Worm (Caenorhabditis elegans): Measurements from ENCODE around the gene col-132.
A peak's percentile ranks its signal among the peaks of the same experiment; 100 is the strongest.

col-132 gene

ce11 chrIV:13057418-13057817, 33.4 kb downstream of the col-132 start, which contains the start of gene scl-2 (continued):
- TF ChIP-seq ama-1 (optimal IDR thresholded peaks at IDR 0.05) (peak; percentile 50), lin-13 (GFP tag; optimal IDR thresholded peaks at IDR 0.05) (no peak), unc-39 (tag; optimal IDR thresholded peaks at IDR 0.05) (no peak), gei-8 (GFP tag; optimal IDR thresholded peaks at IDR 0.05) (no peak), skn-1 (tag; optimal IDR thresholded peaks at IDR 0.05) (no peak), spr-3 (GFP tag; optimal IDR thresholded peaks at IDR 0.05) (no peak), daf-12 (tag; optimal IDR thresholded peaks at IDR 0.05) (no peak), nhr-11 (tag; optimal IDR thresholded peaks at IDR 0.05) (no peak), R02D3.7 (tag; optimal IDR thresholded peaks at IDR 0.05) (no peak), lin-39 (tag; optimal IDR thresholded peaks at IDR 0.05) (no peak), dmd-8 (GFP tag; IDR thresholded peaks at IDR 0.05) (no peak), lin-29 (GFP tag; IDR thresholded peaks at IDR 0.05) (no peak), ceh-32 (tag; optimal IDR thresholded peaks at IDR 0.05; ENCODE audit: poor library complexity) (no peak), nhr-111 (GFP tag; optimal IDR thresholded peaks at IDR 0.05) (no peak), ZK546.5 (tag; optimal IDR thresholded peaks at IDR 0.05) (no peak), D1046.2 (GFP tag; IDR thresholded peaks at IDR 0.05) (no peak), ceh-44 (GFP tag; IDR thresholded peaks at IDR 0.05) (no peak), tag-97 (GFP tag; IDR thresholded peaks at IDR 0.05) (no peak), mep-1 (tag; optimal IDR thresholded peaks at IDR 0.05) (no peak), mxl-3 (GFP tag; optimal IDR thresholded peaks at IDR 0.05) (no peak), hif-1 (tag; optimal IDR thresholded peaks at IDR 0.05) (no peak), fkh-10 (GFP tag; optimal IDR thresholded peaks at IDR 0.05) (no peak), sdz-12 (GFP tag; optimal IDR thresholded peaks at IDR 0.05) (no peak), mdl-1 (tag; optimal IDR thresholded peaks at IDR 0.05) (no peak), nhr-25 (tag; optimal IDR thresholded peaks at IDR 0.05; ENCODE audit: borderline replicate concordance, insufficient read depth) (no peak), ces-1 (GFP tag; optimal IDR thresholded peaks at IDR 0.05) (no peak), nhr-6 (tag; optimal IDR thresholded peaks at IDR 0.05) (peak; percentile 74), nhr-41 (GFP tag; IDR thresholded peaks at IDR 0.05) (no peak), madf-9 (GFP tag; conservative IDR thresholded peaks at IDR 0.05) (no peak), attf-4 (tag; optimal IDR thresholded peaks at IDR 0.05) (no peak), nhr-77 (tag; optimal IDR thresholded peaks at IDR 0.05) (peak; percentile 95), nhr-76 (tag; optimal IDR thresholded peaks at IDR 0.05) (no peak), ztf-7 (tag; optimal IDR thresholded peaks at IDR 0.05) (no peak), F44E2.7 (GFP tag; IDR thresholded peaks at IDR 0.05) (no peak), lir-3 (tag; optimal IDR thresholded peaks at IDR 0.05) (no peak), duxl-1 (tag; optimal IDR thresholded peaks at IDR 0.05; ENCODE audit: poor library complexity) (no peak), zfp-3 (GFP tag; conservative IDR thresholded peaks at IDR 0.05) (no peak), zfp-2 (tag; optimal IDR thresholded peaks at IDR 0.05) (no peak), nhr-10 (tag; optimal IDR thresholded peaks at IDR 0.05) (no peak), arid-1 (GFP tag; conservative IDR thresholded peaks at IDR 0.05) (no peak), hlh-30 (tag; optimal IDR thresholded peaks at IDR 0.05; ENCODE audit: insufficient read depth) (peak; percentile 70), nhr-28 (tag; optimal IDR thresholded peaks at IDR 0.05) (peak; percentile 95), F49E8.2 (tag; optimal IDR thresholded peaks at IDR 0.05; ENCODE audit: borderline replicate concordance) (no peak), dmd-9 (GFP tag; IDR thresholded peaks at IDR 0.05) (no peak), madf-5 (GFP tag; IDR thresholded peaks at IDR 0.05) (no peak), saeg-2 (GFP tag; IDR thresholded peaks at IDR 0.05) (no peak), ctbp-1 (GFP tag; IDR thresholded peaks at IDR 0.05) (no peak), F37D6.2 (tag; optimal IDR thresholded peaks at IDR 0.05) (no peak), daf-16 (GFP tag; optimal IDR thresholded peaks at IDR 0.05) (no peak), daf-16 (tag; optimal IDR thresholded peaks at IDR 0.05) (peak; percentile 99), zag-1 (tag; optimal IDR thresholded peaks at IDR 0.05) (no peak), lim-7 (GFP tag; IDR thresholded peaks at IDR 0.05) (no peak)

All from whole organism, L4 larva.